Worm (Caenorhabditis elegans): Measurements from ENCODE around the gene str-175.

DNA sequence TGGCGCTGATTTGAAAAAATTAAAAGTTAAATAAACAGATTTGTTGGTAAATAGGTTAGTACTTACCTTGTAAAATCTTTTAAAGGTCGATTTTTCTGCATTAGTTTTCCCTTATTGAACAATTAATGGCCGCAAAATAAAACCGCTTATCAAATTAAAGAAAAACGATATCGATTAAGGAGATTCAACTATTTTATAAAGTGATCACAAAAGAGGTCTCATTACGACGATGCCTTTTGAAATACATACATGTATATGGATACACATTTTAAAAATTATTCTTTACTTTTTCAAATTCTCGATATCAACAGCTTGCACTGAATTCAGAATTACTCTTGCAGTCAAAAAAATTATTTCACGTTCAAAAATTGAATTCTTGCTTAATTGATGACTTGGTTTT, 11.9 kb downstream of the str-175 start, which contains the start of gene Y17G9A.3:
- no peak for TF ChIP-seq T22C8.4 (GFP tag; IDR thresholded peaks at IDR 0.05)
- TF ChIP-seq ztf-23 (GFP tag; IDR thresholded peaks at IDR 0.05): no peak
